Fruit fly (Drosophila melanogaster) Kc167 (cell line): Measurements from ENCODE around the gene Tpr2.

Experiments
- Myc ChIP-seq: fragments of >200 bp; optimal IDR thresholded peaks from 2 replicates; lab custom pipeline; 2017; ENCODE audit warnings: missing external identifiers
- Sin3A ChIP-seq: fragments of >200 bp; optimal IDR thresholded peaks from 2 replicates; lab custom pipeline; 2018; ENCODE audit warnings: missing external identifiers
- h ChIP-seq: fragments of >200 bp; optimal IDR thresholded peaks from 3 replicates; lab custom pipeline; 2018; ENCODE audit warnings: missing external identifiers
- insv ChIP-seq: fragments of >200 bp; optimal IDR thresholded peaks from 3 replicates; lab custom pipeline; 2018; ENCODE audit warnings: missing external identifiers
- psq ChIP-seq: fragments of >200 bp; optimal IDR thresholded peaks from 2 replicates; lab custom pipeline; 2017; ENCODE audit warnings: missing external identifiers
- ttk ChIP-seq: sonication (Bioruptor generic); optimal IDR thresholded peaks from 2 replicates; lab custom pipeline; 2017; ENCODE audit warnings: missing external identifiers

The Tpr2 gene

DNA sequence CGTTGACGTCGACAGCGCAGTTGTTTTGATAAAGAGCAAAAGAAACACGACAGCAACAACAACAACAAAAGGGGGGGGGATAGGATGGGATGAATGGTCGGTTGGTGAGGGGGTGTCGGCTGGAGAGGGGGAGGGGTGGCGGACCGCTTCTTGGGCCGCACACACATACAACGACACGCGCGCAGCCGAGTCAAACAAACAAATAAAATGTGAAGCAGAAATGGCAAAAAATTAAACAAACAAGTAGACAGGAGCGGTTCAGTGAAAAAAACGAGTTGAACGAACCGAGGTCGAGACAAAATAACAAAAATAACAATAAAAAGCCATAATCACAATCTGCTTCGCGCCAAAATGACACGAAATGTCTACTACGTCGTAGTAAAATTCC lies 42.0 kb downstream of the Tpr2 start:
- TF ChIP-seq insv (lab: Kevin White, UChicago) (no peak), Sin3A (lab: Kevin White, UChicago) (no peak), h (lab: Kevin White, UChicago) (no peak), Myc (lab: Kevin White, UChicago) (no peak), psq (lab: Kevin White, UChicago) (no peak), ttk (no peak)

DNA sequence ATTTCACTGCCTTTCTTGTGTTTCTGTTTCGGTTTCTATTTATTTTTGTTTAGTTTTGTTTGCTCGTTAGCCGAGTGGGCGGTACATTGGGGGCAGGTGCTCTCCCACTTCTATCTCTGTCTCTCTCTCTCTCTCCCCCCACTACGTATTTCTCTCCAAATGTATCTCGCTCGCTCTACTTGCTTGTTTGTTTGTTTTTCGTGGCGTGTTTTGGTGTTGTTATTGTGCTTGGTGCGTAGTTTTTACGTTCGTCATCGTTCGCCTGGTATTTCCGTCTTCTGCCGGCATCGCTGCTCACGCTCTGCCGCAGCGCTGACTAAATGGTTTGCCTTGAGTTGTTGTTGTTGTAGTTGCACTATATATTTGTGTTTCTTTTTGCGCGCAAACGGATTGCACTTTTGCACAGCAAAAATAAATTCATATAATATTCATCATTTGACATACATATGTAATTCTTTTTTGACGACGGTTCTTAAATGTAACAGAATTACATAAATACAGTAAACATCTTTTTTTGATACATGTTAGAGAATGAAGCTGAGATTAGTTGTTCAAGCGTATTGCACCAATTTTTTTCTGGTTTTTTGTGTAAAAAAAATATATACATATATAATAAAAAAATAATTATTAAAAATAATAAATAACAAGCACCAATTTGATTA lies 43.0 kb downstream of the Tpr2 start:
- no peak for TF ChIP-seq ttk
- TF ChIP-seq insv (lab: Kevin White, UChicago), result no peak
- no peak for TF ChIP-seq psq (lab: Kevin White, UChicago)
- no peak for TF ChIP-seq Sin3A (lab: Kevin White, UChicago)
- no peak for TF ChIP-seq h (lab: Kevin White, UChicago)

DNA sequence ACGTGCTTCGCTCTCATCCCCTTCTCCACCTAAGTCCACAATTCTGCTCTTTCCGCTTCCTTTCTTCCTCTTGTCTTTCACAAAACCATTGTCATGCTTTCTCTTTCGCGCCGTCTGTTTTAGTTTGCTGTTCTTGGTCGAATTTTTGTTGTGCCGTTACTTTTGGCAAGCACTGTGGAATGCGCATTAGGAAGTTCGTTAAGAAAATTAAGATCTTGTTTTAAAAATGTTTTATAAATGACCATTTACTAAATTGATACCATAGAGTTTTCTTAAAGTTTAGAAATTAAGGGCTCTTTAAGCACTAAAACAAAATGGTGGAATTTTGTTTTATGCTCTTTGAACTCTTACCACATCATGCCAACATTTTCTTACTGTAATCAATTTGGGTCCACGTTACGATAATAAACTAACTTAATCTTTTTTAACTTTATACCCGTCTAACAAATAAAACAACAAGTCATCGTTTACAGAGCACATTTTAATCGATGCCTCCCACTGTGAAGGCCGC lies 43.8 kb downstream of the Tpr2 start:
- TF ChIP-seq psq (lab: Kevin White, UChicago) (no peak), ttk (no peak), Myc (lab: Kevin White, UChicago) (no peak), Sin3A (lab: Kevin White, UChicago) (no peak), h (lab: Kevin White, UChicago) (no peak), insv (lab: Kevin White, UChicago) (no peak)

DNA sequence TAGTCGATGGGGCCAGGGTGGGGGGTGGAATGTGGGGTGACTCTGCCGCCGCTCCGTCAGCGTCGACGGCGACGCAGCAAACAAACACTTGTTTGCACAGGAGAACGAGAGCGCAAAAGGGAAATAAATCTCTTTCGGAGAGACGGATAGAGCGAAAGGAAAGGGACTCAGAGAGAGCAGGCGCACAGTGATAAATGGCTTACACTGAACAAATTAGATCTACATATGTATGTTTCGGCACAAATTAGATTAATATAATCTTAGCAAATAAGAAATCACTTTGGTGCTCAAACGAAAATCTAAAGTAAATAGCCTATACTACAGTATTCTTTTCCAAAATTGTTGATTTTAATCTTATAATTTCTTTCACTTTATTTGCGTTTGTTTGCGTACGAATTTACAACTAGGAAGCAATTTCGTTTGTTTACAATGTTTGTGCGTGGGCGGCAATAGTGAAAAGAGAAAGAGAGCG lies 44.4 kb downstream of the Tpr2 start:
- no peak for TF ChIP-seq ttk
- TF ChIP-seq psq (lab: Kevin White, UChicago), result no peak
- TF ChIP-seq h (lab: Kevin White, UChicago), result no peak
- TF ChIP-seq insv (lab: Kevin White, UChicago), result no peak
- no peak for TF ChIP-seq Myc (lab: Kevin White, UChicago)
- TF ChIP-seq Sin3A (lab: Kevin White, UChicago), result no peak

DNA sequence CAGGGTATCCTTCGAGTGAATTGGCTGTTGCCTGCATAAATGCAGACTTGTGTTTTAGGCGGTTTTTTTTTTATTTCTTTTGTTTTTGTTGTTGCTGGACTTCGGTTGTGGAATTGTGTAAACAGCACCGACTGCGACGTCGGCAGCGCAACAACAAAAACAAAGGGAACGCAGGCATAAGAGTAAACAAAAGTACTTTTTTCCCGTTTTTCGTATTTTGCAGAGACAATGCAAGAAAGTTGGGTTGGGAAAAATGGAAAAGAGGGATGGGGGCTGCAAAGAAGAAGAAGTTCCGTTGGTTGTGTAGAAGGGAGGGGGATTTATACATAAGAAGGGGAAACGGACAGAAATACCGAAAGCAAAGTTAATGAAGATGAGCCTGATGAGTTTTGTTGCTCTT lies 45.2 kb downstream of the Tpr2 start:
- TF ChIP-seq psq (lab: Kevin White, UChicago) (no peak), Myc (lab: Kevin White, UChicago) (no peak), ttk (no peak), Sin3A (lab: Kevin White, UChicago) (no peak), insv (lab: Kevin White, UChicago) (no peak), h (lab: Kevin White, UChicago) (no peak)

DNA sequence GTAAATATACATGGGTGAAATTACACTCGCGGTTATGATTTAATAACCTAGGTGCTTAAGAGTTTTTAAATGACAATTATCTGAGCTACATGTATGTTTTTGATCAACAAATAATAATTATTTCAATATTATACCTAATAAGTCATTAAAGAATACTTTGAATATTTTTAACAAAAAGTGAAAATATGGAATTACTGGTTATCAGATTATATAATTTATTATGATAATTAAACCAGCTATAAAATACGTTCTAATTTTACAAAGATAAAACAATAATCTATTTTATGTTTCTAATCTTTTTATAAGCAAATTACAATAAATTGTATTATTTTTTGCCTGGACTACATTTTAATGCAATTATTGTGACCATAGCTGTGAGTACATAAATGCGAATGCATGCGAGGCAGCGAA lies 45.7 kb downstream of the Tpr2 start:
- TF ChIP-seq ttk, result no peak
- TF ChIP-seq h (lab: Kevin White, UChicago), result no peak
- no peak for TF ChIP-seq psq (lab: Kevin White, UChicago)
- no peak for TF ChIP-seq Myc (lab: Kevin White, UChicago)
- no peak for TF ChIP-seq insv (lab: Kevin White, UChicago)
- TF ChIP-seq Sin3A (lab: Kevin White, UChicago), result no peak

DNA sequence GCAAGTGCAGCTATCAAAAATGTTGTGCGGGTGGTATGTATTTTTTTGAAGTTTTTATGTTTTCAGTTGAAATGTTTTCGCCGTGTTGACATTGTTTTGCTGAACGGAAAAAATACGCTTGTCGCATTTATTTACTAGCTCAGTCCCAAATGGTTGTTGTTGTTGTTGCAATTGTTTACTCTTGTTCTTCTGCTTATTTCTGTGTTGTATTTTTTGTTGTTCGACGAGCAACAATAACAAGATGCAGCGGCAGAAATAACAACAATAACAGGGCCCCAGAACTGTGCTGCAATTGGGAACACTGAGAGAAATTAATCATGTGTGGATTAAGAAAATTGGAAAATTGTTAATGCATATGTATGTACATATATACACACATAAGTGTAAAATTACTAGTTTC lies 46.8 kb downstream of the Tpr2 start:
- no peak for TF ChIP-seq ttk
- TF ChIP-seq h (lab: Kevin White, UChicago), result no peak
- TF ChIP-seq psq (lab: Kevin White, UChicago), result no peak
- TF ChIP-seq insv (lab: Kevin White, UChicago), result no peak
- no peak for TF ChIP-seq Sin3A (lab: Kevin White, UChicago)
- no peak for TF ChIP-seq Myc (lab: Kevin White, UChicago)

DNA sequence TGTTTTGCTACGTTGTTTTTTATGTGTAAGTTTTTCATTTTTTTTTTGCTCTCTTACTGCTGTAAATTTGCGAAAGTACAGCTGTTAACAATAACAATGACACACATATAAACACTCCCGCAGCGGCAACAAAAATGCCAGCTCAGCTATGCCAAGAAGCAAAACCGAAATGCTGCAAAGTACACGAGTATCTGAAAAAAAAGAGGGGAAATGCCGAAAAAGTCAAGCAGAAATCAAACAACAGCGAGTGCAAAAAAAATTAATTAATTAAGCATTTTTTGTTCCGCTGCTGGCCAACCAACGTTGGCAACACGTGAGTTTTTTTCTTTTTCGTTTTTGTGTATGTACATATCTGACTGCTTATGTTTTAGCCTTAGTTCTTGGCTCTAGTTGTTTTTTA lies 47.6 kb downstream of the Tpr2 start:
- no peak for TF ChIP-seq ttk
- no peak for TF ChIP-seq Sin3A (lab: Kevin White, UChicago)
- TF ChIP-seq insv (lab: Kevin White, UChicago), result no peak
- TF ChIP-seq h (lab: Kevin White, UChicago), result no peak
- no peak for TF ChIP-seq Myc (lab: Kevin White, UChicago)
- no peak for TF ChIP-seq psq (lab: Kevin White, UChicago)

DNA sequence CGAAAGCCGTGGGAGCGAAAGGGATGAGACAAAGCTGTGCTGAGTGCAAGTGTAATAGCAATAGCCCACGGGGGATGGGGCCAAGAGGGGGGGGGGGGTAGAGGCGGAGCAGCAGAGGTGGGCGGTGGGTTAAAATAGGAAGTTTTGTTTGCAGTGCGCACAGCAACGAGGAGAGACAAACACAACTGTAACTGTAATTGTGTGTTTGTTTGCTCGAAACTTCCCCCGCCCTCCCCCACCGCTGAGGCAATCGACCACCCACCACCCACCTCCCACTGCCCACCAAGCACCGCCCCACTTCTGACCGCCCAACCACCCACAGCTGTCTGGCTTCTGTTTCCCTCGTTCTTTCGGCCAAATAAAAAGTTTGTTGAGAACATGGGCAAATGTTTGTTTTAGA lies 49.4 kb downstream of the Tpr2 start:
- TF ChIP-seq Myc (lab: Kevin White, UChicago) (no peak), psq (lab: Kevin White, UChicago) (no peak), insv (lab: Kevin White, UChicago) (no peak), Sin3A (lab: Kevin White, UChicago) (no peak), h (lab: Kevin White, UChicago) (no peak), ttk (no peak)

DNA sequence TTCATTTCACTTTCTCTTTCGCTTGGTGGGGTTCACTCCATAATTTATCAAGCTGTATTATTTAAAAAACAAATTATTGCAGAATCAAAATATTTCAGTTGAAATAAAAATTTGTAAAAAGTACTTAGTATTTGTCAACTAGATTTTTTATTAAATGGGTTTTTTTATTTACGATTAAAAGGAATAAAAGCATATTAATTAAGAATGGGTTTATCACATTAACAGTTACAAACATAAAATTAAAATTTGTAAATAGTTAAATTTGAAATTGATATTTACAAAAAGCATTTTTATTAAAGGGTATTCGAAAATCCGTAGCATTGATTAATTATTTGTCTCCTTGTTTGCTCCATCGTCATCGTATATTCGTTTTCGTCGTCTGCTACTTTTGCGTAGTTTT lies 50.0 kb downstream of the Tpr2 start:
- TF ChIP-seq insv (lab: Kevin White, UChicago) (no peak), h (lab: Kevin White, UChicago) (no peak), ttk (no peak), Myc (lab: Kevin White, UChicago) (no peak), psq (lab: Kevin White, UChicago) (no peak), Sin3A (lab: Kevin White, UChicago) (no peak)

DNA sequence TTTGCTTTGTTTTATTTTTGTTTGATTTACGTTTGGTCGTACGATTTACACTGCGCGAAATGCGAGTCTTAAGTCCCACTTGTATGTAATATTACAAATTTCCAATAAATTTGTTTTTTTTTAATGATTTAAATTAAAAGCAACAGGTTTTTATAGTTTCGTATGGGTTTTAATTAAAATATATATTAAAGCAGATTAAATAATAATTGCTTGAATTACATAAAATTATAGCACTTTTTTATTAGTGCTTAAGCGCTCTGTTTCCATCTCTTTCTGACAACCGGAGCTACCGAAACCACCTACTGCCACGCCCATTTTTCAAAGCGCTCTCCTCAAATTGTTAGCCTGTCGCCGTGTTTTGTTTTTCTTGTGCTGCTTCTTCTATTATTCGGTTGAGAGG lies 50.4 kb downstream of the Tpr2 start:
- TF ChIP-seq psq (lab: Kevin White, UChicago), result no peak
- no peak for TF ChIP-seq insv (lab: Kevin White, UChicago)
- no peak for TF ChIP-seq ttk
- no peak for TF ChIP-seq h (lab: Kevin White, UChicago)
- no peak for TF ChIP-seq Myc (lab: Kevin White, UChicago)
- TF ChIP-seq Sin3A (lab: Kevin White, UChicago), result no peak

DNA sequence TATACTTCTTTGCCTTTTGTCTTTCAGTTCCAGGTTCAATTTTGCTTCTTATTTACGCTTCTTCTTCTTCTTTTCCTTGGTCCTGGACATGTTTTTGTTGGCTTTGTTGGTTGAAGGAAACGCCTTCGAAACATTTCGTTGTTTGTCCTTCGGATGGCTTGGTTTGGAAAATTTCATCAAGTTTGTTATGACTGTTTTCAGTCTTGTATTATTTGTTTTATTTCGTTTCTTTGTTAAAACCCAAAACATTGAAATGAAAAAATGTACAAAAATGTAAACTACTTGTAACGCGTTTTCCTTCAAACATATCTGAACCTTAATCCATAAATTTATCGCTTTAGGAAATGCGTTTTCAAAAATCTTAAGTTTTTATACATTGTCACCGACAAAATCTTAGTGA lies 50.9 kb downstream of the Tpr2 start, which contains the start of gene CG31816:
Gene CG31816 (plus strand): TSS at position 301 of the 400 bp plus-strand sequence.
- TF ChIP-seq psq (lab: Kevin White, UChicago) (no peak), Sin3A (lab: Kevin White, UChicago) (no peak), Myc (lab: Kevin White, UChicago) (no peak), h (lab: Kevin White, UChicago) (no peak), ttk (no peak), insv (lab: Kevin White, UChicago) (no peak)
